Worm (Caenorhabditis elegans) whole organism, L4/young adult: ENCODE results near the gene srbc-36.

ENCODE experiments used
- W03F9.2 ChIP-seq: fragments of 150-350 bp; optimal IDR thresholded peaks from 2 replicates; lab custom pipeline; 2014; ENCODE audit warnings: missing biosample characterization, missing genetic modification characterization
- dao-5 ChIP-seq: sonication (generic microtip); optimal IDR thresholded peaks from 2 replicates; lab custom pipeline; 2016; ENCODE audit warnings: missing genotype, missing genetic modification characterization, moderate library complexity, missing compliant biosample characterization
- him-1 ChIP-seq: sonication (generic microtip); optimal IDR thresholded peaks from 2 replicates; lab custom pipeline; 2016; ENCODE audit warnings: missing genotype, missing genetic modification reagents, missing genetic modification characterization, missing compliant biosample characterization

ce11 chrV:3505745-3506144 is 15.4 kb upstream of the srbc-36 start:
- no peak for TF ChIP-seq dao-5
- TF ChIP-seq him-1 = no peak
- no peak for TF ChIP-seq W03F9.2 (tag; lab: Kevin White, UChicago)
